Fruit fly (Drosophila melanogaster) whole organism, wandering third instar larva: ENCODE data around the gene CG34248.

Experiments
- CG32264 ChIP-seq: fragments of 200-800 bp; sonication (Bioruptor generic); optimal IDR thresholded peaks from 2 replicates; lab custom pipeline; 2016; ENCODE audit warnings: missing biosample characterization, missing genetic modification characterization
- CG9705 ChIP-seq: fragments of 200-800 bp; sonication (Bioruptor generic); optimal IDR thresholded peaks from 2 replicates; lab custom pipeline; 2018; ENCODE audit warnings: missing biosample characterization, mild to moderate bottlenecking, missing genetic modification characterization
- CrebA ChIP-seq: fragments of 200-800 bp; sonication (Bioruptor generic); optimal IDR thresholded peaks from 2 replicates; lab custom pipeline; 2016; ENCODE audit warnings: missing biosample characterization, mild to moderate bottlenecking, missing genetic modification characterization, borderline replicate concordance
- Dif ChIP-seq: fragments of 200-275, 200-300 bp; sonication (Bioruptor generic); optimal IDR thresholded peaks from 2 replicates; lab custom pipeline; 2018; ENCODE audit warnings: missing biosample characterization, missing genetic modification characterization; ENCODE audit not compliant: partially characterized antibody
- GATAd ChIP-seq: sonication (Bioruptor generic); optimal IDR thresholded peaks from 2 replicates; lab custom pipeline; 2016; ENCODE audit warnings: missing biosample characterization, missing genetic modification characterization
- HLH106 ChIP-seq: fragments of 200-800 bp; optimal IDR thresholded peaks from 3 replicates; lab custom pipeline; 2019; ENCODE audit warnings: missing biosample characterization, mild to moderate bottlenecking, missing genetic modification characterization, moderate library complexity
- Hnf4 ChIP-seq: fragments of 200-800 bp; sonication (Bioruptor generic); optimal IDR thresholded peaks from 2 replicates; lab custom pipeline; 2016; ENCODE audit warnings: missing biosample characterization, mild to moderate bottlenecking, missing genetic modification characterization
- Hr78 ChIP-seq: fragments of >200 bp; optimal IDR thresholded peaks from 2 replicates; lab custom pipeline; 2017; ENCODE audit warnings: missing biosample characterization, missing genetic modification characterization
- Hr83 ChIP-seq: fragments of 200-300 bp; sonication (Bioruptor generic); optimal IDR thresholded peaks from 2 replicates; lab custom pipeline; 2016; ENCODE audit warnings: missing biosample characterization, mild to moderate bottlenecking, missing genetic modification characterization, moderate library complexity; ENCODE audit not compliant: poor library complexity, severe bottlenecking
- Mio ChIP-seq: sonication (Bioruptor generic); optimal IDR thresholded peaks from 2 replicates; lab custom pipeline; 2016; ENCODE audit warnings: missing biosample characterization, missing genetic modification characterization
- Myc ChIP-seq: fragments of >200 bp; optimal IDR thresholded peaks from 2 replicates; lab custom pipeline; 2017
- N ChIP-seq: fragments of >200 bp; optimal IDR thresholded peaks from 2 replicates; lab custom pipeline; 2018; ENCODE audit warnings: missing biosample characterization, missing external identifiers, missing genetic modification characterization
- OdsH ChIP-seq: fragments of 200-800 bp; sonication (Bioruptor generic); optimal IDR thresholded peaks from 2 replicates; lab custom pipeline; 2016; ENCODE audit warnings: missing biosample characterization, mild to moderate bottlenecking, missing genetic modification characterization
- Sp1 ChIP-seq: fragments of 200-800 bp; sonication (Bioruptor generic); optimal IDR thresholded peaks from 3 replicates; lab custom pipeline; 2019; ENCODE audit warnings: missing biosample characterization, mild to moderate bottlenecking, missing genetic modification characterization, moderate library complexity
- Vsx2 ChIP-seq: fragments of 200-300, 225-300 bp; sonication (Bioruptor generic); optimal IDR thresholded peaks from 2 replicates; lab custom pipeline; 2018; ENCODE audit warnings: missing biosample characterization, missing genetic modification characterization; ENCODE audit not compliant: partially characterized antibody
- br ChIP-seq: fragments of 200-800 bp; sonication (Bioruptor generic); optimal IDR thresholded peaks from 2 replicates; lab custom pipeline; 2016; ENCODE audit warnings: missing biosample characterization, missing genetic modification characterization
- brk ChIP-seq: fragments of 200-800 bp; sonication (Bioruptor generic); optimal IDR thresholded peaks from 2 replicates; lab custom pipeline; 2016; ENCODE audit warnings: missing biosample characterization, mild to moderate bottlenecking, missing genetic modification characterization
- dl ChIP-seq, 2 experiments: fragments of 175-275, 200-275 bp in 1 of 2; fragments of 200-275 bp in 1 of 2; sonication (Bioruptor generic); optimal IDR thresholded peaks; lab custom pipeline; 2018; ENCODE audit warnings: mild to moderate bottlenecking in 2 of 2, missing biosample characterization in 2 of 2, missing genetic modification characterization in 2 of 2, moderate library complexity in 2 of 2; ENCODE audit not compliant: partially characterized antibody in 2 of 2, insufficient read depth in 1 of 2
- ey ChIP-seq: fragments of 200-800 bp; sonication (Bioruptor generic); optimal IDR thresholded peaks from 2 replicates; lab custom pipeline; 2016; ENCODE audit warnings: missing biosample characterization, missing genetic modification characterization
- foxo ChIP-seq, 2 experiments: fragments of 200-800 bp; sonication (Bioruptor generic); optimal IDR thresholded peaks; 2 replicates in 1 of 2; 3 replicates in 1 of 2; lab custom pipeline; 2016 to 2017; ENCODE audit warnings: missing biosample characterization in 2 of 2, missing genetic modification characterization in 2 of 2
- fru ChIP-seq: fragments of 200-800 bp; sonication (Bioruptor generic); optimal IDR thresholded peaks from 3 replicates; lab custom pipeline; 2016; ENCODE audit warnings: missing biosample characterization, mild to moderate bottlenecking, missing genetic modification characterization
- h ChIP-seq: fragments of 200-800 bp; sonication (Bioruptor generic); optimal IDR thresholded peaks from 3 replicates; lab custom pipeline; 2016; ENCODE audit warnings: missing biosample characterization, mild to moderate bottlenecking, missing genetic modification characterization
- jim ChIP-seq: fragments of 175-275, 200-325 bp; sonication (Bioruptor generic); optimal IDR thresholded peaks from 2 replicates; lab custom pipeline; 2016; ENCODE audit warnings: missing biosample characterization, mild to moderate bottlenecking, missing genetic modification characterization
- lola ChIP-seq: fragments of >200 bp; optimal IDR thresholded peaks from 2 replicates; lab custom pipeline; 2017; ENCODE audit warnings: missing biosample characterization, missing genetic modification characterization
- pan ChIP-seq: fragments of >200 bp; optimal IDR thresholded peaks from 2 replicates; lab custom pipeline; 2017
- psq ChIP-seq: fragments of 200-800 bp; sonication (Bioruptor generic); optimal IDR thresholded peaks from 3 replicates; lab custom pipeline; 2017; ENCODE audit warnings: missing biosample characterization, mild to moderate bottlenecking, missing genetic modification characterization, moderate library complexity
- rgr ChIP-seq: fragments of 200-800 bp; sonication (Bioruptor generic); optimal IDR thresholded peaks from 3 replicates; lab custom pipeline; 2016; ENCODE audit warnings: missing biosample characterization, mild to moderate bottlenecking, missing genetic modification characterization
- sage ChIP-seq: fragments of 200-800 bp; sonication (Bioruptor generic); optimal IDR thresholded peaks from 2 replicates; lab custom pipeline; 2016; ENCODE audit warnings: missing biosample characterization, mild to moderate bottlenecking, missing genetic modification characterization
- tai ChIP-seq: sonication (Bioruptor generic); optimal IDR thresholded peaks from 2 replicates; lab custom pipeline; 2016; ENCODE audit warnings: missing biosample characterization, missing genetic modification characterization
- usp ChIP-seq: fragments of >200 bp; optimal IDR thresholded peaks from 2 replicates; lab custom pipeline; 2017; ENCODE audit warnings: missing biosample characterization, missing genetic modification characterization
- woc ChIP-seq: sonication (Bioruptor generic); optimal IDR thresholded peaks from 2 replicates; lab custom pipeline; 2016; ENCODE audit warnings: missing biosample characterization, mild to moderate bottlenecking, missing genetic modification characterization

The CG34248 gene

DNA sequence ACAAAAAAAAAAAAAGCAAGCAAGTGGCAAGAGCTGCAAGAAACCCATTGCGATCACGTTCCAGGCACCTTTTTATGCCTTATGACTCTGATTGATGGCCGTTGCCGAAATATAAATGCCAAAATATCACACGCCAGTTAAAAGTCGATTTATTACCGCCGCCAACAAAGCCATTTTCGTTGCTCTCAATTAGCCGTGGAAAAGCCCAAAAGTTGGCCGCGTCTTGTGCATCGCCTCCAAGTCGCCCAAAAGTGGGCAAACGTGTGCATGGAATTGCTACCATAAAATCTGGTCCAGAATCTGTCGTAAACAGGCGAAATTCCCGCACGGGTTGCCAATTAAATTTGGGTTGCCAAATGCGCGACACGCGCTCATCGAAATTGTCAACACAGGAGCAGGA lies 21.0 kb upstream of the CG34248 start:
- peak; percentile 88 for TF ChIP-seq Vsx2 (GFP tag; lab: Kevin White, UChicago)
- TF ChIP-seq pan (lab: Kevin White, UChicago): no peak
- TF ChIP-seq lola: peak; percentile 51
- TF ChIP-seq Myc (lab: Kevin White, UChicago): peak; percentile 76
- peak; percentile 32 for TF ChIP-seq N
- no peak for TF ChIP-seq br (GFP tag; lab: Kevin White, UChicago)

DNA sequence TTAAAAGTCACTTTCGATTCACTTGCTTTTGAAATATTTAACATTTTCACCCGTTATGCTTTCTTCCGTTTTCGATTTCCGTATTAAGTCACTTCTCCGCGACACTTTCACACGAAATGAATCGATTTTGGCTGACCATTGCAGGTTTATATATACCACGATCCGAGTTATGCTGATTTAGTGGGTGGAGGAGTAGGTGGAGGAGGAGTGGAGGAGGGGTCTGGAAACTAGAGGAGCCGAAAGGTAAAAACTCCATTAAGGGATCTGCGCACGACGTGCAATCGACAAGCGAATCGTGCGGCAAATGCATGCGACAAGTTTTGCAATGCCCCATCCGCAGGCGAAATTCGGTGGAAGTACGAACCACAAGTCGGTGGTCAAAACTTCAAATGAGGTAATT lies 20.1 kb upstream of the CG34248 start, which contains the start of gene CG13045:
Gene CG13045, minus strand, starts transcription at position 101 of the 400 bp plus-strand sequence.
- no peak for TF ChIP-seq tai
- no peak for TF ChIP-seq N
- TF ChIP-seq br (GFP tag; lab: Kevin White, UChicago): no peak
- no peak for TF ChIP-seq Sp1 (GFP tag; lab: Kevin White, UChicago)
- no peak for TF ChIP-seq woc (GFP tag; lab: Kevin White, UChicago)
- TF ChIP-seq sage (GFP tag; lab: Kevin White, UChicago): no peak
- TF ChIP-seq psq (GFP tag; lab: Kevin White, UChicago): no peak
- no peak for TF ChIP-seq lola
- no peak for TF ChIP-seq CrebA (GFP tag; lab: Kevin White, UChicago)
- no peak for TF ChIP-seq Hr83 (GFP tag; lab: Kevin White, UChicago)
- TF ChIP-seq CG9705 (GFP tag; lab: Kevin White, UChicago): no peak
- TF ChIP-seq jim: no peak
- TF ChIP-seq CG32264: no peak
- TF ChIP-seq brk (GFP tag; lab: Kevin White, UChicago): no peak
- TF ChIP-seq Hr78 (GFP tag; lab: Kevin White, UChicago): no peak

DNA sequence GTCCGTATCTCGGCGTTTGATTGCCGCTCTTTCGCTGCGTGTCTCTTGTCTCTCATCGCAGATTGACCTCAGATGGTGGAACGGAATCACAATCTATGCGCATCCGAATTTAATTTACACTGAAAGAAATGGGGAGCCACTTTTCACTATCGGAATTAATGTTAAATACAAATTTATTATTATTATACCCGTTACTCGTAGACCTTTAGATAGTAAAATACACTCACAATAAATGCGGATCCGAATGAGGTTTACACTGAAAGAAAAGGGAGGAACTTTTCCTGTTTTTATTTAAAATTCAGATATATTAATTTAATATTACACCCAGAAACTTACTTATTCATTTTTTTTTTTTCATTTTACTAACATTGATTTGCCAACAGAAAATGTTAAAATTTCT lies 18.4 kb upstream of the CG34248 start:
- TF ChIP-seq dl (GFP tag; optimal IDR thresholded peaks at IDR 0.05; lab: Kevin White, UChicago; ENCODE audit: insufficient read depth in 1 of 2, partially characterized antibody in 2 of 2): no peak
- TF ChIP-seq foxo (GFP tag; optimal IDR thresholded peaks at IDR 0.05; lab: Kevin White, UChicago): peak in 1 of 2 experiments; percentile 9
- TF ChIP-seq jim: no peak
- TF ChIP-seq rgr: no peak

DNA sequence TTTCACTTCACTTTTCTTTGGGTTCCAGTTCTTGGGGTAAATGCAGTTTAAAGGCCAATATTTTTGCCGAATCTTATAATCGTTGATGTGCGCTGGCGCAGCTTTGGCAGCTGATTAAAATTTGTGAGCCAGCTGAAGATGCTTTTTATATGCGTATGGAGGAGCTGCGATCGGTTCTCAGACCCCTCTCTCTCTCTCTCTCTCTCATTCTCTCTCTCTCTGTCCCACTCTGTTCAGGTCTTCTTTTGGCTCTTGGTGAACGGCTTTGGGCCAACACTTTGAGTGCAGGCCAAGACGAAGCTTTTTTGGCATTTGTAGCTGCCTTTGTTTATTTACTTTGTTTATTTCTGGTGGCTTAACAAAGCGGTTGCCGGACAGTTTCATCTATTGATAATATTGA lies 17.6 kb upstream of the CG34248 start, which contains the start of gene CG13046:
Gene CG13046, minus strand, starts transcription at position 101 of the 400 bp plus-strand sequence.
- TF ChIP-seq usp (GFP tag; lab: Kevin White, UChicago) (no peak), lola (no peak), CrebA (GFP tag; lab: Kevin White, UChicago) (no peak), GATAd (no peak), Mio (GFP tag; lab: Kevin White, UChicago) (no peak), fru (no peak), brk (GFP tag; lab: Kevin White, UChicago) (no peak), Hnf4 (GFP tag; lab: Kevin White, UChicago) (no peak), OdsH (GFP tag; lab: Kevin White, UChicago) (no peak), CG32264 (no peak), woc (GFP tag; lab: Kevin White, UChicago) (no peak)

DNA sequence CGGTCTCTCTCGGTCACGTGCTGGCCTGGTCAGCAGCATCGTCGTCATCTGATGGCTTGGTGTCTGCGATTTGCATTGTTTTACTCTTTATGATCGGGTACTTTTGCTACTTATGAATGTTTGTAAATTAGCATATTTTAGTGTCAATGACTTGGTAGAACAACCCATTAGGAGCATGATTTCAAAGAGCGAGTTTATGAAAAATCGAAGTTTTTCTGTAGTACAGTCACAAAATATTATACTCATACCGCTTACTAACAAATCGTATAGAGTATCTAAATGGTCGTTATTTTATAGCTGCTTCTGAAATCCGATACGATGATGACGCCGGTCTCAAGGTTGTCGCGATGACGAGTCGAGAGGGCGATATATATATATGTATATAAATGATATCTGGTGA lies 15.6 kb upstream of the CG34248 start:
- no peak for TF ChIP-seq Hr78 (GFP tag; lab: Kevin White, UChicago)
- TF ChIP-seq h (GFP tag; lab: Kevin White, UChicago): peak; percentile 53
- TF ChIP-seq foxo (GFP tag; optimal IDR thresholded peaks at IDR 0.05; lab: Kevin White, UChicago): peak in 1 of 2 experiments; percentile 36
- TF ChIP-seq ey: peak; percentile 32
- no peak for TF ChIP-seq CrebA (GFP tag; lab: Kevin White, UChicago)
- TF ChIP-seq br (GFP tag; lab: Kevin White, UChicago): peak; percentile 53
- peak; percentile 42 for TF ChIP-seq HLH106 (tag; lab: Kevin White, UChicago)
- TF ChIP-seq lola: no peak
- TF ChIP-seq psq (GFP tag; lab: Kevin White, UChicago): no peak
- peak; percentile 50 for TF ChIP-seq fru
- peak; percentile 43 for TF ChIP-seq woc (GFP tag; lab: Kevin White, UChicago)
- TF ChIP-seq rgr: peak; percentile 51
- no peak for TF ChIP-seq Dif (GFP tag; lab: Kevin White, UChicago)
- no peak for TF ChIP-seq brk (GFP tag; lab: Kevin White, UChicago)
- no peak for TF ChIP-seq CG32264
- peak; percentile 34 for TF ChIP-seq OdsH (GFP tag; lab: Kevin White, UChicago)
- peak; percentile 13 for TF ChIP-seq Hnf4 (GFP tag; lab: Kevin White, UChicago)
- TF ChIP-seq tai: no peak
